Fruit fly (Drosophila melanogaster) whole organism: Measurements from ENCODE around the gene baz.

Experiments used
- CG8478 ChIP-seq: fragments of >200 bp; optimal IDR thresholded peaks from 2 replicates; lab custom pipeline; 2018; ENCODE audit warnings: inconsistent platforms
- Dll ChIP-seq: fragments of >200 bp; optimal IDR thresholded peaks from 2 replicates; lab custom pipeline; 2017
- EcR ChIP-seq, 2 experiments: fragments of >200 bp; optimal IDR thresholded peaks; 2 replicates each; lab custom pipeline; 2017; ENCODE audit warnings: missing biosample characterization in 2 of 2, missing genetic modification characterization in 2 of 2, missing genetic modification reagents in 2 of 2
- pan ChIP-seq: fragments of >200 bp; optimal IDR thresholded peaks from 2 replicates; lab custom pipeline; 2017
- psq ChIP-seq: fragments of >200 bp; optimal IDR thresholded peaks from 2 replicates; lab custom pipeline; 2017
- usp ChIP-seq: fragments of >200 bp; optimal IDR thresholded peaks from 2 replicates; lab custom pipeline; 2017; ENCODE audit warnings: missing biosample characterization, missing genetic modification characterization, mixed read lengths

The baz gene

DNA sequence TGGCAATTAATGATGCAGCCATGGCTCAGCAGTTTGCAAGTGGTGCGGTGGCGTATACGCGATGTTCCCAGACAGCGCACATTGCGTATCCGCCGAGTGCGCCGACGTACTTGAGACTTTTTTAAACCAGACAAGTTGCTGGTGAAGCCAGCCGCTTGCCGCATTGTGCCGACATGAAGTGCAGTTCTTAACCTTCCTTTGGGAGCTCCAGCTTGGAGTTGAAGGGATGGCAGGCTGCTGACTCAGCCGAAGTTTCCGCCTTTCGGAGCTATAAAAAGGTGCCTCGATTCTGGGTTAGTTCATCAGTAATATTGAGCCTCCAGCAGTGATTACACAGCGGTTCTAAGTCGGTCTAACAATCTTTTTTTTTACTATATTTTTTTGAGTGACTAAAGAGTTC is 61.3 kb downstream of the baz start, which contains the start of gene CG5172:
CG5172 (plus strand) TSS at position 301 of the 400 bp plus-strand sequence.
- no peak for TF ChIP-seq pan (lab: Kevin White, UChicago)
- TF ChIP-seq CG8478 (lab: Kevin White, UChicago): no peak
- no peak for TF ChIP-seq usp (GFP tag; lab: Kevin White, UChicago)
- no peak for TF ChIP-seq EcR (GFP tag; optimal IDR thresholded peaks at IDR 0.05; lab: Kevin White, UChicago)
- no peak for TF ChIP-seq psq (lab: Kevin White, UChicago)
- no peak for TF ChIP-seq Dll (lab: Kevin White, UChicago)

DNA sequence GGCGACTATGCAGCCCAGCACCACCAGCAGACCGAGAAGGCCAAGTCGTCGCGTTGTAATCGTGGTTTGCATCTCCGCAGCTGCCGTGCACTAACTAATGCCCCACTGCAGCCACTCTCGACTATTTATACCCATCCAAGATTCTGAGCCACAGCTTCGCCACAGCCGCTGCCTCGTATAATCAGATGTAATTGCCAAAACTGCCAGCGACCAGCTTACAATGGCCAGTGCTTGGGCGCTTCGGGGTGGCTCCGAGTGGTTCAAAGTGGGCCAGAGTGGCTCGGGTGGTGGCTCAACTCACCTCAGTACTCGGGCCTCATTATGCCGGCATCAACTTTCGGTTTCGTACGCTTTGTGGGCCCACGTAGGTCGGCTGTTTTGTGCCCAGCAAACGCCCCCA is 63.9 kb downstream of the baz start, which contains the start of gene CG34327:
CG34327 (minus strand) TSS at position 101 of the 400 bp plus-strand sequence.
- no peak for TF ChIP-seq pan (lab: Kevin White, UChicago)
- TF ChIP-seq psq (lab: Kevin White, UChicago): no peak
- TF ChIP-seq usp (GFP tag; lab: Kevin White, UChicago): no peak
- no peak for TF ChIP-seq Dll (lab: Kevin White, UChicago)
- no peak for TF ChIP-seq CG8478 (lab: Kevin White, UChicago)
- TF ChIP-seq EcR (GFP tag; optimal IDR thresholded peaks at IDR 0.05; lab: Kevin White, UChicago): no peak

DNA sequence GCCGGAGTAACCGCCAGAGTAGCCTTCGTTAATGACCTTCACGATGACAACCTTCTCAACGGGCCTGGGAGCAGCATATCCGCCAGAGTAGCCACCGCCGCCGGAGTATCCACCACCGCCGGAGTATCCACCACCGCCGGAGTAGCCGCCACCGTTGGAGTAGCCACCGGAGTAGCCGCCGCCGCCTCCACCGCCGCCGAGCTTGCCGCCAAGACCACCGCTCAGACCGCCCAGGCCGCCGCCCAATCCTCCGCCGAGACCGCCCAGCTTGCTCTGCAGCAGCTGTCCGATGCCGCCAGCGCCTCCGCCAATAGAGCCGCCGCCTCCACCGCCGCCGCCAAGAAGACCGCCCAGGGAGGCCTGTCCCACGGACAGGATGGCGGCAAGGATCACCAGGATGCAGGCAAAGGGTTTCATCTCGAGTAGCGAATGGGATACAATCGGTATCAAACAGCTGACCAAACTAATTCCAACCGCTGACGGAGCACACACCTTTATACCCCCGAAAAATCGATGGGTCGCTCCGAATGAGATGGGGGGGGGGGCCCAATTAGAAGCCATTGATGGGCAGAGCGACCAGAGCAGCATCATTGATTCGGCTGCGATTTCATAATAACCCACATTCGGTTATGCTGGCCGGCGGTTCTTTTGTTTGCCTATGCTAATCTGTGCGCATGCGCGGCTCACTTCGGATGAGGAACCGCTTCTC is 66.3 kb downstream of the baz start:
- no peak for TF ChIP-seq pan (lab: Kevin White, UChicago)
- TF ChIP-seq Dll (lab: Kevin White, UChicago): no peak
- no peak for TF ChIP-seq usp (GFP tag; lab: Kevin White, UChicago)

DNA sequence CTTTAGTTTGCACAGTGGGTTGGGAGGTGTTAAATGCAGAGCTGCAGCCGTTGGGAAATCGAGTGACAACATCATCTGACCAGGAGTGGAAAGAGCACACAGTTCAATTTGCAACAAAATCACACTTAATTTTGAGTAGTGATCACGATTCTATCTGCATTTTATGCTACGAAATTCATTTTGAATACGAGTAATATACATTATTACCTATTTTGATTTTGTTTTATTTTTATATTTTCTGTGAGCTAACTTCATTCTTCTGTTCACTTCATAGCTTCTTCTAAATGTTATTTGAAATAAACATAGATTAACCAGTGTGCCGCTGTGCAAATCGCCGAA is 66.8 kb downstream of the baz start, which contains the start of gene CG10598:
CG10598 (minus strand) TSS at position 187 of the 339 bp plus-strand sequence.
- TF ChIP-seq CG8478 (lab: Kevin White, UChicago) (no peak), Dll (lab: Kevin White, UChicago) (no peak), psq (lab: Kevin White, UChicago) (no peak), EcR (GFP tag; optimal IDR thresholded peaks at IDR 0.05; lab: Kevin White, UChicago) (no peak), pan (lab: Kevin White, UChicago) (no peak)

DNA sequence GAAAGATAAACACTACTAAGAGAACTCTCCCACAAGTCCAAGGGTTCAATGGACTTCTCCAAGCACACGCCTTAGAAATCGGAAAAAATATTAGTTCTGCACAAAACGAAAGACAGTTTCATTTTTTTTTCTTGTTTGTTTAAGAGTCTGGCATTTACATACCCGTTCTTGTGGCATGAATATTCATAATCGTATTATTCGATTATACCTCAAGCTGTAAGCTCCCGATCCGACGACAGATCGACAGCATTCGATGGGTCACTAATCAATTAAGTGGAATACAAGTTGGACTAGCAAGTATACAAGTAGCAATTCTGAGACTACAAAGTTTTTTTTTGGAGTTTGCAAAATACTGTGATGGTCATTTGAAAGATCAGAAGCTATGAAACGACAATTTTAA is 67.7 kb downstream of the baz start:
- TF ChIP-seq Dll (lab: Kevin White, UChicago): no peak

DNA sequence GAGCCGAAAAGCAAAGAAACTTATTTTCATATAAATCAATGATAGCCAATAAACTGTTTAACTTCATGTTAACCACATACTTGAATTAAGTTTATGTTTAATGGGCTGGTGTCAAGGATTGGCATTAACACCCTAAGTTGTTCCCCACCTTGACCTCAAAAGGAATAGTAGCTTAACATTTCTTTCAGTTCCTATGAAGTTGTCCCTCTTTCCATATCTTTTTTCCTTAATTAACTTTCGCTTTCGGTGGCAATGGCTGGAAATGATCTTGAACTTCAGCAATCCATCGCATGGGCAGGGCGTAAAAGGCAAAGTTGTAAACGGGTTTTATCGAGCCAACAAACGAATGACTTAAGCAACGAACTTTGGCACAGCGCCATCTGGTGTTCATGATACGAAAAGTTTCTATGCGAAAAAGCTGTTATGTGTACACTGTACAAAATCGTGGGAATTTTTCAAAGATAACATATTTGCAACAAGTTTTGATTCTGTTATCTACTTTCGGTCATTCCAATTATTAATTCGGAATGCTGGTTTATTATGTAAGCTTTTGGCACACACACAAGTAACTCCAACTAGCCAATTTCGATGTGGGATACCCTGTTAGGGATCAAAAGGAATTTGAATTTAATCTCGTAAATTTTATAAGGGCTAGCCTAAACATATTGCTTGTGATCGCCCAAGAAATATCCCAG is 69.8 kb downstream of the baz start:
- TF ChIP-seq CG8478 (lab: Kevin White, UChicago): no peak
- TF ChIP-seq Dll (lab: Kevin White, UChicago): no peak
- TF ChIP-seq usp (GFP tag; lab: Kevin White, UChicago): no peak
- TF ChIP-seq psq (lab: Kevin White, UChicago): no peak
- no peak for TF ChIP-seq pan (lab: Kevin White, UChicago)
- TF ChIP-seq EcR (GFP tag; optimal IDR thresholded peaks at IDR 0.05; lab: Kevin White, UChicago): no peak

DNA sequence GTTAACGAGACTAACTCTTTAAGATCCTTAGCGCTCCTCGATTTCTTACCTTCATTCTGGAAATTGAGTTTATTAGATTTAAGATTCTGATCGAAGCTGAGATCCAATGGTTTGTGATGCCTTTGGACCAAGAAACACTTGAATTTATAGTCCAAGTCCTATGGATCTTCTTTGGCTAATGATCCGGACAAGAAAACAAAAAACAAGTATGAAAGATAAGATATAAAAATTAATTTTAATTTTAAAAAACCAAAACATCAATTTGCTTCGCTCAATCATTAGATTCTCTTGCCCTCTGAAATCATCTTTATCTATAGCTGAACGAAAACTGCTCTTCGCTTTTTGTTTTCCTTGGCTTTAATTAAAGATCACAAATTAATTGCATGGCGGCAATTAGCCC is 71.1 kb downstream of the baz start, which contains the start of gene CG10597:
CG10597 (minus strand) TSS at position 101 of the 400 bp plus-strand sequence.
- TF ChIP-seq Dll (lab: Kevin White, UChicago) (no peak), EcR (GFP tag; optimal IDR thresholded peaks at IDR 0.05; lab: Kevin White, UChicago) (no peak), usp (GFP tag; lab: Kevin White, UChicago) (no peak), psq (lab: Kevin White, UChicago) (no peak), pan (lab: Kevin White, UChicago) (no peak), CG8478 (lab: Kevin White, UChicago) (no peak)

DNA sequence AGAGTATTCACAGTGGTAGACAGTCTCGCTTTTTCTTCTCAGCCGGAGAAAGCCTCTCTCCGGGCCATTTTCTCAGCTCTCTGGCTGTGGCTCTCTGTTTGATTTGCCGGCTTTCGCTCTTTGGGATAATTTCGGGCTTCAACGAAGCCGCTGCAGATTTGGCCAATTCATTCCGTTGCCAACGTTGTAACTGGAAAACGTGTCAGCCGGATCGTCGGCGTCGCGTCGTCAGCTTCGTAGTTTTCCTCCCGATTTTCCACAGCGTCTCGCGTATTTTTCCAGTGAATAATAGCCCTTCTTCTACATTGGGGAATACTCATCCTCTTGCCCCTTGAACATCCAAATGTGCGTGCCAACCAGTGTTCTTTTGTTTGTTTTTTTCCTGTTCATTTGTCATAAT is 72.8 kb downstream of the baz start, which contains the start of gene f:
f (plus strand) TSS at position 301 of the 400 bp plus-strand sequence.
- no peak for TF ChIP-seq usp (GFP tag; lab: Kevin White, UChicago)
- no peak for TF ChIP-seq EcR (GFP tag; optimal IDR thresholded peaks at IDR 0.05; lab: Kevin White, UChicago)
- no peak for TF ChIP-seq Dll (lab: Kevin White, UChicago)
- no peak for TF ChIP-seq CG8478 (lab: Kevin White, UChicago)
- no peak for TF ChIP-seq pan (lab: Kevin White, UChicago)
- TF ChIP-seq psq (lab: Kevin White, UChicago): no peak

DNA sequence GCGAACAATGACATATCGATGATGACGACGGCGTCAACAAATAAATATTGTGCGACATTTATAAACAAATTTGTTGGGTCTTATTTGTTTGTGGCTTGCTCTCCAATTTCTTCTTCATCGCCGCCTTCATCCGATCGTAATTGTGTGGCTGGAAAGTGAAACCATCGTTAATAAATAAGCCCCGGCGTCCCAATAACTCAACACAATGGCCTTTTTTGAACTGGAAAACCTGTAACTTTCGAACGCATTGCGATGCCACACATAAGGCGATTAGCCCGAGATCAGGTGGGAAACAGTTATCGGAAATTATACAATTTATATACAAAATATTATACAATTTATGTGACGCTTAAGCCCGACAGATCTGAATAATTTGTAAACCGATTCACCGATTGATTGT is 76.7 kb downstream of the baz start:
- TF ChIP-seq psq (lab: Kevin White, UChicago): no peak
- no peak for TF ChIP-seq EcR (GFP tag; optimal IDR thresholded peaks at IDR 0.05; lab: Kevin White, UChicago)
- no peak for TF ChIP-seq usp (GFP tag; lab: Kevin White, UChicago)
- no peak for TF ChIP-seq CG8478 (lab: Kevin White, UChicago)
- no peak for TF ChIP-seq Dll (lab: Kevin White, UChicago)
- TF ChIP-seq pan (lab: Kevin White, UChicago): no peak

DNA sequence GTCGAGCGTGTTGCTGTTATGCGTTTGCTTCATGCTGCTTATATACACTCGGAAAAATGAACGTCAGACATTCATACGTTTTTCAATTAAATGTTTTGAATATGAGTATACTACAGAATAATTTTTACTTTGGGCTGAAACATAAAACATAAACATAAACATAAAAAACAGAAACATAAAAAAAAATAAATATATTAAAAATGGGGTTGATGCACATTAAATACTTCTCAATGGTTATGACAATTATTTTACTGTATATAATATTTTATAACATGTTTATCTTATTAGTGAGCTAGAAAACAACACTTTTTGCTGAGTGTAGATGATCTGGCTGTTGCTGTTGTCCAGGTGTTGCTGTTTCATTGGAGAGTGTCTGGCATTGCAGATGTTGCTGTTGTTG is 77.6 kb downstream of the baz start:
- TF ChIP-seq pan (lab: Kevin White, UChicago): no peak
- TF ChIP-seq Dll (lab: Kevin White, UChicago): no peak
- no peak for TF ChIP-seq psq (lab: Kevin White, UChicago)
- TF ChIP-seq usp (GFP tag; lab: Kevin White, UChicago): no peak

DNA sequence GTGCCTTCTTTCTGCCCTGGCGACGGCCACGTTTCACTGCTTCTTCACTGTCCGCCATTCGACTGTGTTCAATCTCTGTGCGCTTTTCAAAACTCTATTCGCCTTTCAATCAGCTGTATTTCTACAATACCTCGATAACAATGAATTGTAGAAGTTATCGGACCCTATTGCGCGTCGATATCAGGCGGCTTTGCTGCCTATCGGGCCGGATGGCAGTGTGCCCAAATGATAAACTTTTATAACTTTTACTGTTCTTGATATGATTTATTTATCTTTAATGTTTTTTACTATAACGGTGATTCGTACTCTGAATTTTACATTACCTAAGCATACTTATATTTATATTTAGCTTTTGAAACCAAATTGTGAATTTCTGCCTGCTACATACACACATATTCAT is 85.0 kb downstream of the baz start, which contains the start of gene CG8915:
CG8915 (minus strand) TSS at position 148 of the 400 bp plus-strand sequence.
- TF ChIP-seq usp (GFP tag; lab: Kevin White, UChicago): no peak

DNA sequence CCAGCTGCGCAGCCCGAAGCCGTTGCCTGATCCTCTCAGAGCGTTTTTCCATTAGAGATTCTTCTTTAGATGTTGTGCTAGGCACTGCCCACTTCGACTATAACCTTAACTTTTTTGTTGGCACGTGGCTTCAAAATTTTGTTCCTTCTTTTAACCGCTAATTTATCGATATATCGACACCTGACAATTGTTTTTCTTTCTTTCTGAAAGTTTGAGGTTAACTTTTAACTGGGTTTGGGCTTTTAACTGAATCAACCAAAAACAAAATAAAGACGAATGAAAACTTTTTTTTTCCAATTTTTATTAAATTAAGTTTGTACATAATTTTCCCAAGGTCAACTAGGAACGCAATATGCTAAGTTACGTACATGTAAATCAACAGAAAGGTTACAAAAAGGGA is 87.1 kb downstream of the baz start, which contains the start of gene CG42854:
CG42854 (minus strand) TSS at position 101 of the 400 bp plus-strand sequence.
- no peak for TF ChIP-seq pan (lab: Kevin White, UChicago)
- no peak for TF ChIP-seq usp (GFP tag; lab: Kevin White, UChicago)
- no peak for TF ChIP-seq Dll (lab: Kevin White, UChicago)
- no peak for TF ChIP-seq EcR (GFP tag; optimal IDR thresholded peaks at IDR 0.05; lab: Kevin White, UChicago)
- no peak for TF ChIP-seq CG8478 (lab: Kevin White, UChicago)
- TF ChIP-seq psq (lab: Kevin White, UChicago): no peak
